Worm (Caenorhabditis elegans) whole organism, L4 larva: ENCODE data around the gene vps-15.
A peak's percentile ranks its signal among the peaks of the same experiment; 100 is the strongest.

Experiments used
- D1046.2 ChIP-seq: fragments of 200-800 bp; sonication (Bioruptor generic); IDR thresholded peaks from 2 replicates; pipeline ENCODE4 v1.3.6; 2022; ENCODE audit warnings: missing genetic modification characterization, missing compliant biosample characterization
- F10B5.3 ChIP-seq: sonication (generic microtip); optimal IDR thresholded peaks from 2 replicates; lab custom pipeline; 2016; ENCODE audit warnings: mild to moderate bottlenecking, missing genetic modification characterization, missing compliant biosample characterization
- Y105C5A.15 ChIP-seq: fragments of 200-800 bp; sonication (Bioruptor generic); IDR thresholded peaks from 2 replicates; pipeline ENCODE4 v1.3.6; 2022; ENCODE audit warnings: missing genetic modification characterization, missing compliant biosample characterization
- Y5F2A.4 ChIP-seq: fragments of 200-800 bp; sonication (Bioruptor generic); optimal IDR thresholded peaks from 2 replicates; lab custom pipeline; 2018; ENCODE audit warnings: mild to moderate bottlenecking, missing genetic modification characterization, missing compliant biosample characterization
- aha-1 ChIP-seq: fragments of 150-350 bp; peaks from one replicate; lab custom pipeline; 2014; ENCODE audit warnings: missing biosample characterization, missing genetic modification characterization
- ama-1 ChIP-seq: fragments of 150-350 bp; optimal IDR thresholded peaks from 2 replicates; lab custom pipeline; 2014; ENCODE audit warnings: inconsistent platforms, mixed read lengths
- arid-1 ChIP-seq: fragments of 200-800 bp; sonication (Bioruptor generic); conservative IDR thresholded peaks from 2 replicates; pipeline ENCODE4 v1.3.6; 2022; ENCODE audit warnings: missing genetic modification reagents, missing genetic modification characterization, missing compliant biosample characterization
- ceh-28 ChIP-seq: fragments of 150-350 bp; optimal IDR thresholded peaks from 2 replicates; lab custom pipeline; 2014; ENCODE audit warnings: missing biosample characterization, missing genetic modification reagents, missing genetic modification characterization
- ceh-32 ChIP-seq: sonication (generic microtip); optimal IDR thresholded peaks from 2 replicates; lab custom pipeline; 2016; ENCODE audit warnings: mild to moderate bottlenecking, missing genetic modification characterization, missing compliant biosample characterization; ENCODE audit not compliant: poor library complexity
- ceh-44 ChIP-seq: fragments of 200-800 bp; sonication (Bioruptor generic); IDR thresholded peaks from 2 replicates; pipeline ENCODE4 v1.3.6; 2022; ENCODE audit warnings: missing genetic modification reagents, missing genetic modification characterization, missing compliant biosample characterization
- ceh-62 ChIP-seq: sonication (generic microtip); optimal IDR thresholded peaks from 2 replicates; lab custom pipeline; 2017; ENCODE audit warnings: missing biosample characterization, missing genetic modification characterization
- daf-16 ChIP-seq, 3 experiments: sonication (generic microtip); optimal IDR thresholded peaks; 2 replicates each; lab custom pipeline; 2016 to 2017; ENCODE audit warnings: missing genetic modification characterization in 3 of 3, missing genetic modification reagents in 3 of 3, mild to moderate bottlenecking in 2 of 3, missing compliant biosample characterization in 2 of 3, missing biosample characterization in 1 of 3, moderate library complexity in 1 of 3
- dmd-8 ChIP-seq: fragments of 200-800 bp; sonication (Bioruptor generic); IDR thresholded peaks from 2 replicates; pipeline ENCODE4 v1.3.6; 2022; ENCODE audit warnings: missing genetic modification characterization, missing compliant biosample characterization
- egl-43 ChIP-seq: fragments of 200-800 bp; sonication (Bioruptor generic); IDR thresholded peaks from 2 replicates; pipeline ENCODE4 v1.3.6; 2022; ENCODE audit warnings: missing genetic modification reagents, missing genetic modification characterization, missing compliant biosample characterization
- fkh-10 ChIP-seq: fragments of 150-350 bp; optimal IDR thresholded peaks from 2 replicates; lab custom pipeline; 2014; ENCODE audit warnings: missing biosample characterization, missing genetic modification reagents, missing genetic modification characterization
- gei-8 ChIP-seq: fragments of 200-800 bp; sonication (Bioruptor generic); optimal IDR thresholded peaks from 2 replicates; lab custom pipeline; 2018; ENCODE audit warnings: mild to moderate bottlenecking, missing genetic modification characterization, missing compliant biosample characterization
- hlh-11 ChIP-seq: fragments of 200-800 bp; sonication (Bioruptor generic); optimal IDR thresholded peaks from 2 replicates; lab custom pipeline; 2018; ENCODE audit warnings: mild to moderate bottlenecking, missing genetic modification characterization, missing compliant biosample characterization
- hlh-30 ChIP-seq: sonication (generic microtip); optimal IDR thresholded peaks from 2 replicates; lab custom pipeline; 2017; ENCODE audit warnings: antibody characterized with exemption, mild to moderate bottlenecking, missing genetic modification characterization, missing compliant biosample characterization; ENCODE audit not compliant: insufficient read depth
- lin-13 ChIP-seq: fragments of 150-350 bp; optimal IDR thresholded peaks from 2 replicates; lab custom pipeline; 2014; ENCODE audit warnings: missing biosample characterization, missing genetic modification reagents, missing genetic modification characterization
- lin-15B ChIP-seq: fragments of 150-350 bp; sonication (generic microtip); optimal IDR thresholded peaks from 3 replicates; lab custom pipeline; 2014; ENCODE audit warnings: missing biosample characterization, missing genetic modification characterization
- lin-29 ChIP-seq: fragments of 200-800 bp; sonication (Bioruptor generic); IDR thresholded peaks from 2 replicates; pipeline ENCODE4 v1.3.6; 2022; ENCODE audit warnings: missing genetic modification reagents, missing genetic modification characterization, missing compliant biosample characterization
- lin-39 ChIP-seq: fragments of 150-350 bp; optimal IDR thresholded peaks from 2 replicates; lab custom pipeline; 2014; ENCODE audit warnings: missing biosample characterization, missing genetic modification reagents, missing genetic modification characterization
- lsy-2 ChIP-seq, 2 experiments: fragments of 150-350 bp in 1 of 2; sonication (generic microtip) in 1 of 2; optimal IDR thresholded peaks; 2 replicates each; lab custom pipeline; 2014 to 2017; ENCODE audit warnings: missing biosample characterization in 2 of 2, missing genetic modification characterization in 2 of 2
- mxl-2 ChIP-seq: fragments of 200-800 bp; sonication (Bioruptor generic); conservative IDR thresholded peaks from 2 replicates; pipeline ENCODE4 v1.3.6; 2022; ENCODE audit warnings: missing genetic modification reagents, missing genetic modification characterization, missing compliant biosample characterization
- nhr-102 ChIP-seq: sonication (generic microtip); optimal IDR thresholded peaks from 2 replicates; lab custom pipeline; 2016; ENCODE audit warnings: mild to moderate bottlenecking, missing genetic modification characterization, moderate library complexity, missing compliant biosample characterization
- nhr-11 ChIP-seq: fragments of 150-350 bp; optimal IDR thresholded peaks from 2 replicates; lab custom pipeline; 2014; ENCODE audit warnings: missing biosample characterization, missing genetic modification characterization
- nhr-237 ChIP-seq: sonication (generic microtip); optimal IDR thresholded peaks from 2 replicates; lab custom pipeline; 2017; ENCODE audit warnings: missing biosample characterization, missing genetic modification characterization
- nhr-25 ChIP-seq: sonication (generic microtip); optimal IDR thresholded peaks from 2 replicates; lab custom pipeline; 2017; ENCODE audit warnings: missing genetic modification characterization, mild to moderate bottlenecking, missing compliant biosample characterization, antibody characterized with exemption, moderate library complexity, borderline replicate concordance; ENCODE audit not compliant: insufficient read depth
- nhr-76 ChIP-seq: fragments of 150-350 bp; optimal IDR thresholded peaks from 2 replicates; lab custom pipeline; 2014; ENCODE audit warnings: missing biosample characterization, missing genetic modification characterization
- rbr-2 ChIP-seq: sonication (generic microtip); optimal IDR thresholded peaks from 2 replicates; lab custom pipeline; 2016; ENCODE audit warnings: missing genotype, missing genetic modification characterization, missing compliant biosample characterization
- saeg-2 ChIP-seq: fragments of 200-800 bp; sonication (Bioruptor generic); IDR thresholded peaks from 2 replicates; pipeline ENCODE4 v1.3.6; 2022; ENCODE audit warnings: missing genetic modification reagents, missing genetic modification characterization, missing compliant biosample characterization
- snpc-4 ChIP-seq: fragments of 150-350 bp; optimal IDR thresholded peaks from 2 replicates; lab custom pipeline; 2014; ENCODE audit warnings: missing biosample characterization, missing genetic modification characterization
- spr-3 ChIP-seq: fragments of 200-800 bp; sonication (Bioruptor generic); optimal IDR thresholded peaks from 2 replicates; lab custom pipeline; 2018; ENCODE audit warnings: mild to moderate bottlenecking, missing genetic modification characterization, missing compliant biosample characterization
- tag-97 ChIP-seq: fragments of 200-800 bp; sonication (Bioruptor generic); IDR thresholded peaks from 2 replicates; pipeline ENCODE4 v1.3.6; 2022; ENCODE audit warnings: missing genetic modification characterization, missing compliant biosample characterization
- tra-1 ChIP-seq: fragments of 200-800 bp; sonication (Bioruptor generic); IDR thresholded peaks from 2 replicates; pipeline ENCODE4 v1.3.6; 2022; ENCODE audit warnings: missing genetic modification reagents, missing genetic modification characterization, missing compliant biosample characterization
- unc-130 ChIP-seq: sonication (generic microtip); optimal IDR thresholded peaks from 2 replicates; lab custom pipeline; 2016; ENCODE audit warnings: missing genetic modification reagents, missing genetic modification characterization, missing compliant biosample characterization
- unc-62 ChIP-seq, 3 experiments: fragments of 150-350 bp in 1 of 3; sonication (generic microtip); optimal IDR thresholded peaks in 2 of 3; peaks in 1 of 3; 1 replicate in 1 of 3; 2 replicates in 2 of 3; lab custom pipeline; 2014 to 2017; ENCODE audit warnings: missing biosample characterization in 3 of 3, missing genetic modification characterization in 3 of 3, missing genetic modification reagents in 3 of 3, missing genotype in 1 of 3
- vab-7 ChIP-seq: fragments of 200-800 bp; sonication (Bioruptor generic); IDR thresholded peaks from 2 replicates; pipeline ENCODE4 v1.3.6; 2022; ENCODE audit warnings: missing genetic modification reagents, missing genetic modification characterization, missing compliant biosample characterization
- zag-1 ChIP-seq: fragments of 150-350 bp; optimal IDR thresholded peaks from 2 replicates; lab custom pipeline; 2014; ENCODE audit warnings: missing biosample characterization, missing genetic modification characterization
- zfp-2 ChIP-seq: sonication (generic microtip); optimal IDR thresholded peaks from 2 replicates; lab custom pipeline; 2016; ENCODE audit warnings: mild to moderate bottlenecking, missing genetic modification characterization, missing compliant biosample characterization
- zfp-3 ChIP-seq: fragments of 200-800 bp; sonication (Bioruptor generic); conservative IDR thresholded peaks from 2 replicates; pipeline ENCODE4 v1.3.6; 2022; ENCODE audit warnings: missing genetic modification reagents, missing genetic modification characterization, missing compliant biosample characterization
- zip-11 ChIP-seq: fragments of 200-800 bp; sonication (Bioruptor generic); IDR thresholded peaks from 2 replicates; pipeline ENCODE4 v1.3.6; 2022; ENCODE audit warnings: missing genetic modification characterization, missing compliant biosample characterization
- ztf-7 ChIP-seq: fragments of 150-350 bp; optimal IDR thresholded peaks from 2 replicates; lab custom pipeline; 2014; ENCODE audit warnings: missing biosample characterization, missing genetic modification characterization

vps-15 gene

ce11 chrII:11902203-11902602 is 13.4 kb downstream of the vps-15 start:
- TF ChIP-seq gei-8: no peak
- TF ChIP-seq unc-62 (GFP tag; optimal IDR thresholded peaks at IDR 0.05 in 1 of 2; lab: Kevin White, UChicago): no peak
- TF ChIP-seq unc-62 (tag; optimal IDR thresholded peaks at IDR 0.05; lab: Kevin White, UChicago): no peak
- no peak for TF ChIP-seq tag-97
- no peak for TF ChIP-seq nhr-25
- TF ChIP-seq lin-13 (GFP tag; lab: Kevin White, UChicago): no peak
- TF ChIP-seq F10B5.3 (tag; lab: Kevin White, UChicago): no peak
- no peak for TF ChIP-seq ceh-28 (tag; lab: Kevin White, UChicago)
- TF ChIP-seq unc-130 (GFP tag; lab: Kevin White, UChicago): no peak
- no peak for TF ChIP-seq vab-7
- TF ChIP-seq D1046.2 (GFP tag; lab: Robert Waterston, UW): no peak
- no peak for TF ChIP-seq zag-1 (tag; lab: Kevin White, UChicago)
- TF ChIP-seq lsy-2 (tag; optimal IDR thresholded peaks at IDR 0.05; lab: Kevin White, UChicago): no peak
- TF ChIP-seq egl-43 (GFP tag; lab: Robert Waterston, UW): no peak
- TF ChIP-seq spr-3: no peak
- TF ChIP-seq fkh-10 (GFP tag; lab: Kevin White, UChicago): no peak
- no peak for TF ChIP-seq lin-15B (tag; lab: Kevin White, UChicago)
- no peak for TF ChIP-seq mxl-2 (GFP tag; lab: Robert Waterston, UW)
- no peak for TF ChIP-seq dmd-8 (GFP tag; lab: Robert Waterston, UW)
- TF ChIP-seq lin-39 (tag; lab: Kevin White, UChicago): no peak
- no peak for TF ChIP-seq tra-1 (GFP tag; lab: Robert Waterston, UW)

ce11 chrII:11901110-11901509 is 14.5 kb downstream of the vps-15 start, which contains the start of gene vab-23:
Gene vab-23, minus strand, starts transcription at chrII:11901210.
- TF ChIP-seq nhr-102 (no peak), ceh-44 (GFP tag; lab: Robert Waterston, UW) (no peak), nhr-25 (no peak), Y105C5A.15 (GFP tag; lab: Robert Waterston, UW) (no peak), nhr-76 (no peak), hlh-11 (tag; lab: Kevin White, UChicago) (no peak), ceh-62 (no peak), hlh-30 (no peak), rbr-2 (tag; lab: Kevin White, UChicago) (no peak)

ce11 chrII:11899761-11900160 is 15.9 kb downstream of the vps-15 start:
- TF ChIP-seq arid-1 (GFP tag; lab: Robert Waterston, UW) (no peak), aha-1 (tag; lab: Kevin White, UChicago) (peak; percentile 89), zfp-2 (no peak), ztf-7 (tag; lab: Kevin White, UChicago) (no peak)

- TF ChIP-seq ama-1 (lab: Kevin White, UChicago) (no peak), nhr-11 (tag; lab: Kevin White, UChicago) (no peak), spr-3 (no peak), mxl-2 (GFP tag; lab: Robert Waterston, UW) (no peak), nhr-237 (tag; lab: Kevin White, UChicago) (no peak), tag-97 (no peak), zip-11 (GFP tag; lab: Robert Waterston, UW) (no peak), snpc-4 (no peak), saeg-2 (GFP tag; lab: Robert Waterston, UW) (no peak), ceh-28 (tag; lab: Kevin White, UChicago) (no peak), zfp-3 (no peak), Y5F2A.4 (GFP tag; lab: Kevin White, UChicago) (no peak), hlh-11 (tag; lab: Kevin White, UChicago) (no peak), lin-29 (GFP tag; lab: Robert Waterston, UW) (no peak), zag-1 (tag; lab: Kevin White, UChicago) (no peak), ceh-32 (tag; lab: Kevin White, UChicago) (no peak), ceh-44 (GFP tag; lab: Robert Waterston, UW) (no peak), daf-16 (GFP tag; optimal IDR thresholded peaks at IDR 0.05; lab: Kevin White, UChicago) (no peak), daf-16 (tag; optimal IDR thresholded peaks at IDR 0.05; lab: Kevin White, UChicago) (no peak), unc-62 (GFP tag; optimal IDR thresholded peaks at IDR 0.05 in 1 of 2; lab: Kevin White, UChicago) (no peak), unc-62 (tag; optimal IDR thresholded peaks at IDR 0.05; lab: Kevin White, UChicago) (no peak), vab-7 (no peak)
Observed at ce11 chrII:11893323-11893722, 22.3 kb downstream of the vps-15 start, which contains the start of gene ZK930.2. Gene ZK930.2, minus strand, starts transcription at chrII:11893423.
